Fruit fly (Drosophila melanogaster) whole organism, embryonic: ENCODE data around the gene CG8668.

Experiments
- ATbp ChIP-seq: fragments of 200-800 bp; sonication (Bioruptor generic); optimal IDR thresholded peaks from 2 replicates; lab custom pipeline; 2017; ENCODE audit warnings: missing biosample characterization, mild to moderate bottlenecking, missing genetic modification characterization, missing genetic modification reagents
- CG10209 ChIP-seq: fragments of 200-800 bp; sonication (Bioruptor generic); optimal IDR thresholded peaks from 3 replicates; lab custom pipeline; 2017; ENCODE audit warnings: missing biosample characterization, mild to moderate bottlenecking, missing genetic modification characterization, missing genetic modification reagents
- CG10267 ChIP-seq: fragments of 200-800 bp; sonication (Bioruptor generic); optimal IDR thresholded peaks from 2 replicates; lab custom pipeline; 2018; ENCODE audit warnings: missing biosample characterization, mild to moderate bottlenecking, missing genetic modification characterization, moderate library complexity
- CG10431 ChIP-seq: fragments of 200-800 bp; sonication (Bioruptor generic); optimal IDR thresholded peaks from 3 replicates; lab custom pipeline; 2018; ENCODE audit warnings: missing biosample characterization, mild to moderate bottlenecking, missing genetic modification characterization
- CG11696 ChIP-seq: fragments of 200-800 bp; sonication (Bioruptor generic); IDR thresholded peaks from 2 replicates; pipeline ENCODE4 v1.3.6; 2022; ENCODE audit warnings: missing biosample characterization, missing genetic modification characterization
- CG12942 ChIP-seq: fragments of 200-800 bp; sonication (Bioruptor generic); optimal IDR thresholded peaks from 3 replicates; lab custom pipeline; 2016; ENCODE audit warnings: missing biosample characterization, missing genetic modification characterization
- CG17568 ChIP-seq: fragments of 200-800 bp; sonication (Bioruptor generic); optimal IDR thresholded peaks from 2 replicates; lab custom pipeline; 2018; ENCODE audit warnings: missing biosample characterization, mild to moderate bottlenecking, missing genetic modification characterization, moderate library complexity
- CG17912 ChIP-seq: fragments of 200-800 bp; sonication (Bioruptor generic); optimal IDR thresholded peaks from 2 replicates; lab custom pipeline; 2018; ENCODE audit warnings: missing biosample characterization, mild to moderate bottlenecking, missing genetic modification characterization
- CG2875 ChIP-seq: fragments of 200-800 bp; sonication (Bioruptor generic); optimal IDR thresholded peaks from 2 replicates; lab custom pipeline; 2017; ENCODE audit warnings: missing biosample characterization, mild to moderate bottlenecking, missing genetic modification characterization, missing genetic modification reagents
- CG2889 ChIP-seq: fragments of 200-800 bp; sonication (Bioruptor generic); IDR thresholded peaks from 3 replicates; pipeline ENCODE4 v1.3.6; 2022; ENCODE audit warnings: missing biosample characterization, missing genetic modification characterization
- CG30431 ChIP-seq: fragments of 200-800 bp; sonication (Bioruptor generic); optimal IDR thresholded peaks from 2 replicates; lab custom pipeline; 2017; ENCODE audit warnings: missing biosample characterization, missing genetic modification characterization
- CG4328 ChIP-seq: fragments of 200-800 bp; sonication (Bioruptor generic); optimal IDR thresholded peaks from 3 replicates; lab custom pipeline; 2017; ENCODE audit warnings: missing biosample characterization, missing genetic modification reagents, missing genetic modification characterization
- CG6683 ChIP-seq: fragments of 200-800 bp; sonication (Bioruptor generic); optimal IDR thresholded peaks from 2 replicates; lab custom pipeline; 2017; ENCODE audit warnings: missing biosample characterization, mild to moderate bottlenecking, missing genetic modification characterization, missing genetic modification reagents
- CG7357 ChIP-seq: fragments of 200-800 bp; sonication (Bioruptor generic); IDR thresholded peaks from 3 replicates; pipeline ENCODE4 v1.3.6; 2022; ENCODE audit warnings: missing biosample characterization, missing genetic modification characterization
- CG7556 ChIP-seq: fragments of 200-800 bp; sonication (Bioruptor generic); optimal IDR thresholded peaks from 2 replicates; lab custom pipeline; 2017; ENCODE audit warnings: missing biosample characterization, mild to moderate bottlenecking, missing genetic modification characterization
- CG9797 ChIP-seq: fragments of 200-800 bp; sonication (Bioruptor generic); optimal IDR thresholded peaks from 3 replicates; lab custom pipeline; 2018; ENCODE audit warnings: missing biosample characterization, mild to moderate bottlenecking, missing genetic modification characterization
- D19A ChIP-seq: fragments of 200-800 bp; optimal IDR thresholded peaks from 3 replicates; lab custom pipeline; 2019; ENCODE audit warnings: missing biosample characterization, mild to moderate bottlenecking, missing genetic modification characterization, moderate library complexity
- Doc2 ChIP-seq: fragments of 200-800 bp; sonication (Bioruptor generic); IDR thresholded peaks from 2 replicates; pipeline ENCODE4 v1.3.6; 2022; ENCODE audit warnings: missing biosample characterization, missing genetic modification characterization
- E2f2 ChIP-seq: fragments of 200-800 bp; sonication (Bioruptor generic); IDR thresholded peaks from 2 replicates; pipeline ENCODE4 v1.3.6; 2022; ENCODE audit warnings: missing biosample characterization, missing genetic modification characterization
- ERR ChIP-seq: fragments of 200-800 bp; sonication (Bioruptor generic); optimal IDR thresholded peaks from 2 replicates; lab custom pipeline; 2016; ENCODE audit warnings: missing biosample characterization, missing genetic modification characterization
- Elba2 ChIP-seq: fragments of 200-800 bp; sonication (Bioruptor generic); optimal IDR thresholded peaks from 3 replicates; lab custom pipeline; 2016; ENCODE audit warnings: missing biosample characterization, missing genetic modification characterization
- Ets65A ChIP-seq: fragments of 200-800 bp; sonication (Bioruptor generic); peaks from one replicate; lab custom pipeline; 2016; ENCODE audit warnings: missing biosample characterization, missing genetic modification characterization
- HLH54F ChIP-seq: fragments of 200-800 bp; sonication (Bioruptor generic); optimal IDR thresholded peaks from 3 replicates; lab custom pipeline; 2016; ENCODE audit warnings: missing biosample characterization, missing genetic modification characterization
- Lim3 ChIP-seq: fragments of 200-800 bp; sonication (Bioruptor generic); IDR thresholded peaks from 2 replicates; pipeline ENCODE4 v1.3.6; 2022; ENCODE audit warnings: missing biosample characterization, missing genetic modification characterization
- NC2β ChIP-seq: fragments of 200-800 bp; sonication (Bioruptor generic); optimal IDR thresholded peaks from 2 replicates; lab custom pipeline; 2016; ENCODE audit warnings: missing biosample characterization, missing genetic modification characterization
- Rx ChIP-seq: fragments of 200-800 bp; sonication (Bioruptor generic); IDR thresholded peaks from 2 replicates; pipeline ENCODE4 v1.3.6; 2022; ENCODE audit warnings: missing biosample characterization, missing genetic modification characterization
- Taf1 ChIP-seq: fragments of 200-800 bp; sonication (Bioruptor generic); IDR thresholded peaks from 2 replicates; pipeline ENCODE4 v1.3.6; 2022; ENCODE audit warnings: missing biosample characterization, missing genetic modification characterization
- Xbp1 ChIP-seq: fragments of 200-800 bp; sonication (Bioruptor generic); optimal IDR thresholded peaks from 3 replicates; lab custom pipeline; 2016; ENCODE audit warnings: missing biosample characterization, mild to moderate bottlenecking, missing genetic modification characterization
- bsh ChIP-seq, 2 experiments: fragments of 200-800 bp; sonication (Bioruptor generic); optimal IDR thresholded peaks; 2 replicates each; lab custom pipeline; 2017 to 2018; ENCODE audit warnings: mild to moderate bottlenecking in 2 of 2, missing biosample characterization in 2 of 2, missing genetic modification characterization in 2 of 2, moderate library complexity in 1 of 2
- cato ChIP-seq: fragments of 200-800 bp; sonication (Bioruptor generic); optimal IDR thresholded peaks from 2 replicates; lab custom pipeline; 2016; ENCODE audit warnings: missing biosample characterization, missing genetic modification characterization, borderline replicate concordance
- esg ChIP-seq: fragments of 200-800 bp; sonication (Bioruptor generic); conservative IDR thresholded peaks from 2 replicates; pipeline ENCODE4 v1.3.6; 2022; ENCODE audit warnings: missing biosample characterization, missing genetic modification characterization
- gcm2 ChIP-seq: fragments of 200-800 bp; sonication (Bioruptor generic); optimal IDR thresholded peaks from 2 replicates; lab custom pipeline; 2016; ENCODE audit warnings: missing biosample characterization, missing genetic modification characterization
- hth ChIP-seq: fragments of >200 bp; optimal IDR thresholded peaks from 2 replicates; lab custom pipeline; 2017; ENCODE audit warnings: inconsistent platforms
- inv ChIP-seq: fragments of 200-800 bp; sonication (Bioruptor generic); IDR thresholded peaks from 2 replicates; pipeline ENCODE4 v1.3.6; 2022; ENCODE audit warnings: missing biosample characterization, missing genetic modification characterization; ENCODE audit not compliant: partially characterized antibody
- jing ChIP-seq: fragments of 200-800 bp; sonication (Bioruptor generic); optimal IDR thresholded peaks from 2 replicates; lab custom pipeline; 2018; ENCODE audit warnings: missing biosample characterization, mild to moderate bottlenecking, missing genetic modification characterization
- luna ChIP-seq: fragments of 200-800 bp; sonication (Bioruptor generic); optimal IDR thresholded peaks from 2 replicates; lab custom pipeline; 2016; ENCODE audit warnings: missing biosample characterization, missing genetic modification characterization
- mirr ChIP-seq: fragments of 200-800 bp; sonication (Bioruptor generic); optimal IDR thresholded peaks from 3 replicates; lab custom pipeline; 2018; ENCODE audit warnings: missing biosample characterization, mild to moderate bottlenecking, missing genetic modification characterization
- mld ChIP-seq: fragments of 200-800 bp; sonication (Bioruptor generic); IDR thresholded peaks from 3 replicates; pipeline ENCODE4 v1.3.6; 2022; ENCODE audit warnings: missing biosample characterization, missing genetic modification characterization; ENCODE audit not compliant: partially characterized antibody
- pita ChIP-seq: fragments of 200-800 bp; sonication (Bioruptor generic); optimal IDR thresholded peaks from 2 replicates; lab custom pipeline; 2017; ENCODE audit warnings: missing biosample characterization, mild to moderate bottlenecking, missing genetic modification characterization
- row ChIP-seq: fragments of 200-800 bp; sonication (Bioruptor generic); IDR thresholded peaks from 3 replicates; pipeline ENCODE4 v1.3.6; 2022; ENCODE audit warnings: missing biosample characterization, missing genetic modification characterization
- seq ChIP-seq: fragments of 200-800 bp; sonication (Bioruptor generic); IDR thresholded peaks from 2 replicates; pipeline ENCODE4 v1.3.6; 2022; ENCODE audit warnings: missing biosample characterization, missing genetic modification characterization
- sr ChIP-seq: fragments of 200-800 bp; sonication (Bioruptor generic); IDR thresholded peaks from 3 replicates; pipeline ENCODE4 v1.3.6; 2022; ENCODE audit warnings: missing biosample characterization, missing genetic modification characterization
- stwl ChIP-seq: fragments of 200-800 bp; sonication (Bioruptor generic); optimal IDR thresholded peaks from 3 replicates; lab custom pipeline; 2018; ENCODE audit warnings: missing biosample characterization, mild to moderate bottlenecking, missing genetic modification characterization, moderate library complexity
- tll ChIP-seq, 2 experiments: fragments of 200-800 bp in 1 of 2; fragments of >200 bp in 1 of 2; sonication (Bioruptor generic) in 1 of 2; optimal IDR thresholded peaks; 2 replicates each; lab custom pipeline; 2017 to 2019; ENCODE audit warnings: missing biosample characterization in 2 of 2, missing genetic modification characterization in 2 of 2, mild to moderate bottlenecking in 1 of 2, moderate library complexity in 1 of 2
- tna ChIP-seq: fragments of 200-800 bp; sonication (Bioruptor generic); IDR thresholded peaks from 2 replicates; pipeline ENCODE4 v1.3.6; 2022; ENCODE audit warnings: missing biosample characterization, missing genetic modification characterization; ENCODE audit not compliant: partially characterized antibody
- tx ChIP-seq: fragments of 200-800 bp; sonication (Bioruptor generic); optimal IDR thresholded peaks from 2 replicates; lab custom pipeline; 2016; ENCODE audit warnings: missing biosample characterization, missing genetic modification characterization
- vnd ChIP-seq: fragments of 200-800 bp; sonication (Bioruptor generic); IDR thresholded peaks from 3 replicates; pipeline ENCODE4 v1.3.6; 2022; ENCODE audit warnings: missing biosample characterization, missing genetic modification characterization; ENCODE audit not compliant: partially characterized antibody
- wek ChIP-seq: fragments of 200-800 bp; sonication (Bioruptor generic); optimal IDR thresholded peaks from 3 replicates; lab custom pipeline; 2018; ENCODE audit warnings: missing biosample characterization, mild to moderate bottlenecking, missing genetic modification characterization, moderate library complexity
- zfh1 ChIP-seq: fragments of 200-800 bp; sonication (Bioruptor generic); IDR thresholded peaks from 3 replicates; pipeline ENCODE4 v1.3.6; 2022; ENCODE audit warnings: missing biosample characterization, missing genetic modification characterization

The CG8668 gene

DNA sequence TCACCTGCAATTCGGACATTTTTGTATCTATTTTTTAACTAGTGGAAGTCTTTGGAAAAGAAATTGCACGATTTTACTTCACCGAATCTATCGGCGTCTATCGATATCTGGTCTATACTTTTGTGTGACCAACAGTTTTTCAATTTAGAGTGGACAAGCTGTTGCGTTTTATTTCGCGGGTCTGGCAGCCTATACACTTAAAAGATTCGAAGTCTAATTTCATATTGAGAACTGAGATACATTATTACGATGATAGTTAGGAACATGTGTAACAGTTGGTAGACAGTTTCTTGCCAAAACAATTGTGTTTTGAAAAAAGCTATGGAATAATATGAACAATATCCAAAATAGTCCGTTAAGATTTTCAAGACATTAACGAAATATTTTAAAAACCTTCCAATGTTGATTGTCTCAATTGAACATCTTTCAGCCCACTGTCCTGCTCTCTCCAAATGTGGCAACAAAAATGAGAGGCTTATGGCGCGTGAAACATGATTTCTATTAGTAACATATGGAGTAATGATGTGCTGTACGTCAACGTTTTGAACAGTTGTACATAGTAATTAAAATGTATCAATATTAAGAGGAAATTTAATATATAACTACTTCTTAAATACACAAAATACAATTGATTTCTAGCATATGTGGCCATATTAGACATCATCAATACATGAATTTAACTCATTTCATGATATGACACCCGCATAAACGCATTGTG is 35.7 kb downstream of the CG8668 start, which contains the start of gene Acbp1 (continued):
- TF ChIP-seq bsh (GFP tag; optimal IDR thresholded peaks at IDR 0.05; lab: Kevin White, UChicago) (peak; percentile 94 to 98), CG11696 (GFP tag; lab: Robert Waterston, UW) (peak; percentile 77), Elba2 (GFP tag; lab: Kevin White, UChicago) (peak; percentile 60), wek (GFP tag; lab: Kevin White, UChicago) (peak; percentile 91), jing (GFP tag; lab: Kevin White, UChicago) (peak; percentile 83), zfh1 (GFP tag; lab: Robert Waterston, UW) (peak; percentile 91), Lim3 (peak; percentile 69), pita (GFP tag; lab: Kevin White, UChicago) (no peak), Doc2 (no peak), CG17568 (GFP tag; lab: Kevin White, UChicago) (peak; percentile 98), Taf1 (peak; percentile 75), CG2875 (GFP tag; lab: Kevin White, UChicago) (peak; percentile 94), CG7556 (GFP tag; lab: Kevin White, UChicago) (peak; percentile 98), Xbp1 (GFP tag; lab: Kevin White, UChicago) (peak; percentile 95), tna (peak; percentile 59; the same call in 1 of the 2 replicates), CG12942 (GFP tag; lab: Kevin White, UChicago) (peak; percentile 82), CG6683 (GFP tag; lab: Kevin White, UChicago) (peak; percentile 94), E2f2 (peak; percentile 81), NC2β (peak; percentile 93), CG17912 (GFP tag; lab: Kevin White, UChicago) (peak; percentile 89), CG10209 (peak; percentile 96), vnd (GFP tag; lab: Robert Waterston, UW) (peak; percentile 60), D19A (peak; percentile 97), tll (GFP tag; optimal IDR thresholded peaks at IDR 0.05; lab: Kevin White, UChicago) (no peak), Rx (GFP tag; lab: Robert Waterston, UW) (peak; percentile 80), mirr (peak; percentile 97), ATbp (peak; percentile 95), esg (GFP tag; lab: Robert Waterston, UW) (peak; percentile 88), mld (peak; percentile 81; the same call in 2 of the 3 replicates), ERR (peak; percentile 95), Ets65A (GFP tag; lab: Kevin White, UChicago) (peak; percentile 99), inv (GFP tag; lab: Robert Waterston, UW) (peak; percentile 64), CG4328 (peak; percentile 98), CG7357 (GFP tag; lab: Robert Waterston, UW) (peak; percentile 82), gcm2 (peak; percentile 82), CG10431 (GFP tag; lab: Kevin White, UChicago) (peak; percentile 94), sr (GFP tag; lab: Robert Waterston, UW) (peak; percentile 45; the same call in 1 of the 3 replicates), seq (GFP tag; lab: Robert Waterston, UW) (peak; percentile 93), cato (peak; percentile 86), CG10267 (tag; lab: Kevin White, UChicago) (peak; percentile 98), hth (lab: Kevin White, UChicago) (no peak), CG2889 (GFP tag; lab: Robert Waterston, UW) (peak; percentile 87; the same call in 2 of the 3 replicates), luna (GFP tag; lab: Kevin White, UChicago) (peak; percentile 90), CG30431 (peak; percentile 84), stwl (tag; lab: Kevin White, UChicago) (peak; percentile 96), row (peak; percentile 97), tx (peak; percentile 97), CG9797 (GFP tag; lab: Kevin White, UChicago) (peak; percentile 89), HLH54F (GFP tag; lab: Kevin White, UChicago) (peak; percentile 95)
